Fruit fly (Drosophila melanogaster) whole organism, embryonic: Measurements from ENCODE around the gene Nup358.

Experiments used
- CG11398 ChIP-seq: fragments of 200-800 bp; sonication (Bioruptor generic); optimal IDR thresholded peaks from 2 replicates; lab custom pipeline; 2016; ENCODE audit warnings: missing biosample characterization, missing genetic modification characterization
- CG15073 ChIP-seq: fragments of 200-800 bp; sonication (Bioruptor generic); optimal IDR thresholded peaks from 2 replicates; lab custom pipeline; 2016; ENCODE audit warnings: missing biosample characterization, missing genetic modification characterization
- CG31441 ChIP-seq: fragments of 200-800 bp; sonication (Bioruptor generic); IDR thresholded peaks from 2 replicates; pipeline ENCODE4 v1.3.6; 2022; ENCODE audit warnings: missing biosample characterization, missing genetic modification characterization
- CG6254 ChIP-seq: fragments of 200-800 bp; sonication (Bioruptor generic); optimal IDR thresholded peaks from 3 replicates; lab custom pipeline; 2017; ENCODE audit warnings: mild to moderate bottlenecking, missing biosample characterization, missing genetic modification reagents, missing genetic modification characterization
- CG7963 ChIP-seq: fragments of 200-800 bp; sonication (Bioruptor generic); IDR thresholded peaks from 3 replicates; pipeline ENCODE4 v1.3.6; 2022; ENCODE audit warnings: missing biosample characterization, missing genetic modification characterization; ENCODE audit not compliant: partially characterized antibody
- CG8388 ChIP-seq: fragments of 200-800 bp; sonication (Bioruptor generic); optimal IDR thresholded peaks from 2 replicates; lab custom pipeline; 2019; ENCODE audit warnings: missing biosample characterization, mild to moderate bottlenecking, missing genetic modification characterization, moderate library complexity
- Dad ChIP-seq: fragments of 200-800 bp; sonication (Bioruptor generic); optimal IDR thresholded peaks from 3 replicates; lab custom pipeline; 2016; ENCODE audit warnings: missing biosample characterization, missing genetic modification characterization
- ase ChIP-seq: fragments of 200-800 bp; sonication (Bioruptor generic); IDR thresholded peaks from 3 replicates; pipeline ENCODE4 v1.3.6; 2022; ENCODE audit warnings: missing biosample characterization, missing genetic modification characterization
- az2 ChIP-seq: fragments of 200-800 bp; sonication (Bioruptor generic); optimal IDR thresholded peaks from 3 replicates; lab custom pipeline; 2016; ENCODE audit warnings: missing biosample characterization, missing genetic modification characterization
- dmrt99B ChIP-seq: fragments of 200-800 bp; sonication (Bioruptor generic); optimal IDR thresholded peaks from 2 replicates; lab custom pipeline; 2018; ENCODE audit warnings: missing biosample characterization, mild to moderate bottlenecking, missing genetic modification characterization, moderate library complexity
- dysf ChIP-seq: fragments of 200-800 bp; sonication (Bioruptor generic); IDR thresholded peaks from 3 replicates; pipeline ENCODE4 v1.3.6; 2022; ENCODE audit warnings: missing biosample characterization, missing genetic modification characterization
- nmo ChIP-seq: fragments of 200-800 bp; sonication (Bioruptor generic); optimal IDR thresholded peaks from 2 replicates; lab custom pipeline; 2018; ENCODE audit warnings: missing biosample characterization, mild to moderate bottlenecking, missing genetic modification characterization, moderate library complexity
- org-1 ChIP-seq: fragments of 200-800 bp; sonication (Bioruptor generic); optimal IDR thresholded peaks from 2 replicates; lab custom pipeline; 2017; ENCODE audit warnings: missing biosample characterization, missing genetic modification characterization
- tap ChIP-seq: fragments of 200-800 bp; optimal IDR thresholded peaks from 3 replicates; lab custom pipeline; 2019; ENCODE audit warnings: missing biosample characterization, mild to moderate bottlenecking, missing genetic modification characterization, moderate library complexity

dm6 chr3R:25238771-25239700, 10.1 kb upstream of the Nup358 start:
- TF ChIP-seq CG7963 (GFP tag; lab: Robert Waterston, UW) (no peak), CG11398 (GFP tag; lab: Kevin White, UChicago) (no peak), CG6254 (GFP tag; lab: Kevin White, UChicago) (no peak), Dad (GFP tag; lab: Kevin White, UChicago) (no peak), CG8388 (GFP tag; lab: Kevin White, UChicago) (no peak), dysf (GFP tag; lab: Robert Waterston, UW) (no peak), nmo (GFP tag; lab: Kevin White, UChicago) (no peak), CG15073 (GFP tag; lab: Kevin White, UChicago) (no peak), CG31441 (GFP tag; lab: Robert Waterston, UW) (no peak), ase (GFP tag; lab: Robert Waterston, UW) (no peak), tap (tag; lab: Kevin White, UChicago) (no peak), az2 (GFP tag; lab: Kevin White, UChicago) (no peak), org-1 (no peak), dmrt99B (no peak)
